Fruit fly (Drosophila melanogaster) whole organism, embryonic: ENCODE measurements around the gene CG32428.

Experiments used
- Aef1 ChIP-seq: fragments of 200-800 bp; sonication (Bioruptor generic); IDR thresholded peaks from 3 replicates; pipeline ENCODE4 v1.3.6; 2022; ENCODE audit warnings: missing biosample characterization, missing genetic modification characterization
- Atf6 ChIP-seq: fragments of 200-800 bp; sonication (Bioruptor generic); IDR thresholded peaks from 2 replicates; pipeline ENCODE4 v1.3.6; 2022; ENCODE audit warnings: missing biosample characterization, missing genetic modification characterization
- C15 ChIP-seq: fragments of 200-800 bp; sonication (Bioruptor generic); IDR thresholded peaks from 3 replicates; pipeline ENCODE4 v1.3.6; 2022; ENCODE audit warnings: missing biosample characterization, missing genetic modification characterization
- CG11398 ChIP-seq: fragments of 200-800 bp; sonication (Bioruptor generic); optimal IDR thresholded peaks from 2 replicates; lab custom pipeline; 2016; ENCODE audit warnings: missing biosample characterization, missing genetic modification characterization
- CG12219 ChIP-seq: fragments of 200-800 bp; sonication (Bioruptor generic); optimal IDR thresholded peaks from 3 replicates; lab custom pipeline; 2018; ENCODE audit warnings: missing biosample characterization, mild to moderate bottlenecking, missing genetic modification characterization
- CG13296 ChIP-seq: fragments of 200-800 bp; sonication (Bioruptor generic); optimal IDR thresholded peaks from 3 replicates; lab custom pipeline; 2018; ENCODE audit warnings: missing biosample characterization, mild to moderate bottlenecking, missing genetic modification characterization
- CG13624 ChIP-seq: fragments of 200-800 bp; sonication (Bioruptor generic); optimal IDR thresholded peaks from 2 replicates; lab custom pipeline; 2016; ENCODE audit warnings: missing biosample characterization, missing genetic modification characterization
- CG14860 ChIP-seq: fragments of 200-800 bp; sonication (Bioruptor generic); IDR thresholded peaks from 3 replicates; pipeline ENCODE4 v1.3.6; 2022; ENCODE audit warnings: missing biosample characterization, missing genetic modification characterization; ENCODE audit not compliant: partially characterized antibody
- CG18262 ChIP-seq: fragments of 200-800 bp; optimal IDR thresholded peaks from 3 replicates; lab custom pipeline; 2019; ENCODE audit warnings: missing biosample characterization, mild to moderate bottlenecking, missing genetic modification characterization, moderate library complexity
- CG2889 ChIP-seq: fragments of 200-800 bp; sonication (Bioruptor generic); IDR thresholded peaks from 3 replicates; pipeline ENCODE4 v1.3.6; 2022; ENCODE audit warnings: missing biosample characterization, missing genetic modification characterization
- CG30403 ChIP-seq: fragments of 200-800 bp; sonication (Bioruptor generic); optimal IDR thresholded peaks from 3 replicates; lab custom pipeline; 2016; ENCODE audit warnings: missing biosample characterization, missing genetic modification characterization
- CG4820 ChIP-seq: fragments of 200-800 bp; sonication (Bioruptor generic); optimal IDR thresholded peaks from 3 replicates; lab custom pipeline; 2016; ENCODE audit warnings: missing biosample characterization, missing genetic modification characterization
- CG5245 ChIP-seq: fragments of 200-800 bp; sonication (Bioruptor generic); optimal IDR thresholded peaks from 3 replicates; lab custom pipeline; 2016; ENCODE audit warnings: missing biosample characterization, missing genetic modification characterization
- CG9609 ChIP-seq: fragments of 200-800 bp; sonication (Bioruptor generic); optimal IDR thresholded peaks from 3 replicates; lab custom pipeline; 2016; ENCODE audit warnings: missing biosample characterization, missing genetic modification characterization
- CHES-1-like ChIP-seq: fragments of 200-800 bp; sonication (Bioruptor generic); optimal IDR thresholded peaks from 2 replicates; lab custom pipeline; 2016; ENCODE audit warnings: missing biosample characterization, missing genetic modification characterization
- CTCF ChIP-seq: fragments of 200-800 bp; sonication (Bioruptor generic); optimal IDR thresholded peaks from 2 replicates; lab custom pipeline; 2017; ENCODE audit warnings: missing biosample characterization, mild to moderate bottlenecking, missing genetic modification characterization, moderate library complexity
- Camta ChIP-seq: fragments of 200-800 bp; sonication (Bioruptor generic); optimal IDR thresholded peaks from 2 replicates; lab custom pipeline; 2016; ENCODE audit warnings: missing biosample characterization, missing genetic modification characterization
- CoRest ChIP-seq: fragments of 200-800 bp; sonication (Bioruptor generic); optimal IDR thresholded peaks from 3 replicates; lab custom pipeline; 2018; ENCODE audit warnings: missing biosample characterization, mild to moderate bottlenecking, missing genetic modification characterization, moderate library complexity
- D19B ChIP-seq: fragments of 200-800 bp; sonication (Bioruptor generic); optimal IDR thresholded peaks from 2 replicates; lab custom pipeline; 2017; ENCODE audit warnings: missing biosample characterization, mild to moderate bottlenecking, missing genetic modification characterization
- Dll ChIP-seq: fragments of 200-800 bp; sonication (Bioruptor generic); IDR thresholded peaks from 4 replicates; pipeline ENCODE4 v1.3.6; 2022; ENCODE audit warnings: missing biosample characterization, missing genetic modification characterization; ENCODE audit not compliant: partially characterized antibody
- Doc3 ChIP-seq: fragments of 200-800 bp; sonication (Bioruptor generic); IDR thresholded peaks from 3 replicates; pipeline ENCODE4 v1.3.6; 2022; ENCODE audit warnings: missing biosample characterization, missing genetic modification characterization; ENCODE audit not compliant: partially characterized antibody
- Hmr ChIP-seq: fragments of 200-800 bp; sonication (Bioruptor generic); optimal IDR thresholded peaks from 3 replicates; lab custom pipeline; 2017; ENCODE audit warnings: mild to moderate bottlenecking, missing biosample characterization, missing genetic modification reagents, missing genetic modification characterization
- MBD-R2 ChIP-seq: fragments of 200-800 bp; sonication (Bioruptor generic); IDR thresholded peaks from 2 replicates; pipeline ENCODE4 v1.3.6; 2022; ENCODE audit warnings: missing biosample characterization, missing genetic modification characterization
- Myb ChIP-seq: fragments of 200-800 bp; sonication (Bioruptor generic); optimal IDR thresholded peaks from 2 replicates; lab custom pipeline; 2016; ENCODE audit warnings: missing biosample characterization, missing genetic modification characterization
- Nf-YA ChIP-seq: fragments of 200-800 bp; sonication (Bioruptor generic); IDR thresholded peaks from 2 replicates; pipeline ENCODE4 v1.3.6; 2022; ENCODE audit warnings: missing biosample characterization, missing genetic modification characterization
- Rx ChIP-seq: fragments of 200-800 bp; sonication (Bioruptor generic); IDR thresholded peaks from 2 replicates; pipeline ENCODE4 v1.3.6; 2022; ENCODE audit warnings: missing biosample characterization, missing genetic modification characterization
- Sox102F ChIP-seq: fragments of 200-800 bp; sonication (Bioruptor generic); optimal IDR thresholded peaks from 2 replicates; lab custom pipeline; 2018; ENCODE audit warnings: missing biosample characterization, mild to moderate bottlenecking, missing genetic modification characterization, moderate library complexity
- abd-A ChIP-seq: fragments of 200-800 bp; sonication (Bioruptor generic); optimal IDR thresholded peaks from 3 replicates; lab custom pipeline; 2019; ENCODE audit warnings: missing biosample characterization, mild to moderate bottlenecking, missing genetic modification characterization, moderate library complexity
- bcd ChIP-seq: fragments of 200-800 bp; sonication (Bioruptor generic); optimal IDR thresholded peaks from 2 replicates; lab custom pipeline; 2017; ENCODE audit warnings: missing biosample characterization, mild to moderate bottlenecking, missing genetic modification characterization
- cad ChIP-seq: fragments of >200 bp; optimal IDR thresholded peaks from 2 replicates; lab custom pipeline; 2017; ENCODE audit warnings: missing biosample characterization, missing genetic modification characterization
- cg ChIP-seq: fragments of 200-800 bp; sonication (Bioruptor generic); optimal IDR thresholded peaks from 3 replicates; lab custom pipeline; 2019; ENCODE audit warnings: missing biosample characterization, mild to moderate bottlenecking, missing genetic modification characterization, moderate library complexity
- chinmo ChIP-seq: fragments of 200-800 bp; sonication (Bioruptor generic); IDR thresholded peaks from 4 replicates; pipeline ENCODE4 v1.3.6; 2022; ENCODE audit warnings: missing biosample characterization, missing genetic modification characterization; ENCODE audit not compliant: partially characterized antibody
- corto ChIP-seq: fragments of 200-800 bp; sonication (Bioruptor generic); optimal IDR thresholded peaks from 2 replicates; lab custom pipeline; 2016; ENCODE audit warnings: missing biosample characterization, mild to moderate bottlenecking, missing genetic modification characterization, moderate library complexity
- dmrt11E ChIP-seq: fragments of 200-800 bp; sonication (Bioruptor generic); optimal IDR thresholded peaks from 3 replicates; lab custom pipeline; 2018; ENCODE audit warnings: missing biosample characterization, mild to moderate bottlenecking, missing genetic modification characterization, moderate library complexity
- dpn ChIP-seq, 2 experiments: fragments of 200-800 bp; sonication (Bioruptor generic); optimal IDR thresholded peaks; 3 replicates each; lab custom pipeline; 2016; ENCODE audit warnings: missing biosample characterization in 2 of 2, missing genetic modification characterization in 2 of 2
- ftz-f1 ChIP-seq: fragments of 200-800 bp; sonication (Bioruptor generic); optimal IDR thresholded peaks from 2 replicates; lab custom pipeline; 2016; ENCODE audit warnings: missing biosample characterization, missing genetic modification characterization
- gcm ChIP-seq: fragments of 200-800 bp; sonication (Bioruptor generic); optimal IDR thresholded peaks from 2 replicates; lab custom pipeline; 2019; ENCODE audit warnings: missing biosample characterization, mild to moderate bottlenecking, missing genetic modification characterization, moderate library complexity
- gem ChIP-seq: fragments of 200-800 bp; sonication (Bioruptor generic); optimal IDR thresholded peaks from 2 replicates; lab custom pipeline; 2019; ENCODE audit warnings: missing biosample characterization, mild to moderate bottlenecking, missing genetic modification characterization, moderate library complexity
- gfzf ChIP-seq: fragments of 200-800 bp; sonication (Bioruptor generic); optimal IDR thresholded peaks from 2 replicates; lab custom pipeline; 2016; ENCODE audit warnings: missing biosample characterization, mild to moderate bottlenecking, missing genetic modification characterization, moderate library complexity
- gsb ChIP-seq: fragments of 200-800 bp; sonication (Bioruptor generic); IDR thresholded peaks from 2 replicates; pipeline ENCODE4 v1.3.6; 2022; ENCODE audit warnings: missing biosample characterization, missing genetic modification characterization
- hbn ChIP-seq: fragments of 200-800 bp; sonication (Bioruptor generic); IDR thresholded peaks from 2 replicates; pipeline ENCODE4 v1.3.6; 2022; ENCODE audit warnings: missing biosample characterization, missing genetic modification characterization; ENCODE audit not compliant: partially characterized antibody
- lmd ChIP-seq: fragments of 200-800 bp; sonication (Bioruptor generic); IDR thresholded peaks from 2 replicates; pipeline ENCODE4 v1.3.6; 2022; ENCODE audit warnings: missing biosample characterization, missing genetic modification characterization
- luna ChIP-seq: fragments of 200-800 bp; sonication (Bioruptor generic); optimal IDR thresholded peaks from 2 replicates; lab custom pipeline; 2016; ENCODE audit warnings: missing biosample characterization, missing genetic modification characterization
- odd ChIP-seq: fragments of 200-800 bp; sonication (Bioruptor generic); optimal IDR thresholded peaks from 2 replicates; lab custom pipeline; 2017; ENCODE audit warnings: missing biosample characterization, mild to moderate bottlenecking, missing genetic modification characterization
- pho ChIP-seq: fragments of 200-800 bp; sonication (Bioruptor generic); optimal IDR thresholded peaks from 2 replicates; lab custom pipeline; 2016; ENCODE audit warnings: missing biosample characterization, missing genetic modification characterization
- seq ChIP-seq: fragments of 200-800 bp; sonication (Bioruptor generic); IDR thresholded peaks from 2 replicates; pipeline ENCODE4 v1.3.6; 2022; ENCODE audit warnings: missing biosample characterization, missing genetic modification characterization
- sim ChIP-seq: fragments of 200-800 bp; sonication (Bioruptor generic); IDR thresholded peaks from 2 replicates; pipeline ENCODE4 v1.3.6; 2022; ENCODE audit warnings: missing biosample characterization, missing genetic modification characterization
- sima ChIP-seq: fragments of 200-800 bp; sonication (Bioruptor generic); optimal IDR thresholded peaks from 2 replicates; lab custom pipeline; 2016; ENCODE audit warnings: missing biosample characterization, missing genetic modification characterization
- sqz ChIP-seq: fragments of 200-800 bp; sonication (Bioruptor generic); optimal IDR thresholded peaks from 3 replicates; lab custom pipeline; 2018; ENCODE audit warnings: missing biosample characterization, mild to moderate bottlenecking, missing genetic modification characterization

Gene CG32428

dm6 chr3L:20493417-20494261 lies 20.1 kb upstream of the CG32428 start (continued):
- TF ChIP-seq Atf6 (GFP tag; lab: Robert Waterston, UW) (peak; percentile 88), odd (GFP tag; lab: Kevin White, UChicago) (peak; percentile 27), sim (0 out of 2 replicates have a peak, but pooled peaks have one; percentile 44), seq (GFP tag; lab: Robert Waterston, UW) (peak; percentile 66), CG13296 (GFP tag; lab: Kevin White, UChicago) (peak; percentile 70), dpn (GFP tag; optimal IDR thresholded peaks at IDR 0.05; lab: Kevin White, UChicago) (peak; percentile 2 to 58), Sox102F (GFP tag; lab: Kevin White, UChicago) (peak; percentile 83), hbn (GFP tag; lab: Robert Waterston, UW) (no peak), Rx (GFP tag; lab: Robert Waterston, UW) (no peak), CG18262 (tag; lab: Kevin White, UChicago) (peak; percentile 77), luna (GFP tag; lab: Kevin White, UChicago) (peak; percentile 14), Nf-YA (GFP tag; lab: Robert Waterston, UW) (peak; percentile 71), CG14860 (no peak), bcd (peak; percentile 69), cg (GFP tag; lab: Kevin White, UChicago) (peak; percentile 29), CG30403 (peak; percentile 84), sima (GFP tag; lab: Kevin White, UChicago) (no peak), Myb (GFP tag; lab: Kevin White, UChicago) (peak; percentile 12), CG5245 (peak; percentile 18), CG2889 (GFP tag; lab: Robert Waterston, UW) (no peak), cad (no peak), dmrt11E (tag; lab: Kevin White, UChicago) (no peak), CTCF (peak; percentile 40), ftz-f1 (GFP tag; lab: Kevin White, UChicago) (no peak), abd-A (tag; lab: Kevin White, UChicago) (no peak), gcm (GFP tag; lab: Kevin White, UChicago) (peak; percentile 52), CG4820 (GFP tag; lab: Kevin White, UChicago) (peak; percentile 44), sqz (no peak), chinmo (GFP tag; lab: Robert Waterston, UW) (0 out of 4 replicates have a peak, but pooled peaks have one; percentile 30), gem (peak; percentile 88), CHES-1-like (GFP tag; lab: Kevin White, UChicago) (peak; percentile 40), Dll (GFP tag; lab: Robert Waterston, UW) (peak; percentile 55; the same call in 1 of the 4 replicates), CG9609 (GFP tag; lab: Kevin White, UChicago) (peak; percentile 19), gfzf (GFP tag; lab: Kevin White, UChicago) (no peak), CG11398 (GFP tag; lab: Kevin White, UChicago) (no peak), pho (GFP tag; lab: Kevin White, UChicago) (peak; percentile 51), CG12219 (peak; percentile 23), D19B (GFP tag; lab: Kevin White, UChicago) (peak; percentile 23), CoRest (tag; lab: Kevin White, UChicago) (peak; percentile 73), Hmr (GFP tag; lab: Kevin White, UChicago) (peak; percentile 85), gsb (GFP tag; lab: Robert Waterston, UW) (0 out of 2 replicates have a peak, but pooled peaks have one; percentile 41), lmd (GFP tag; lab: Robert Waterston, UW) (peak; percentile 79), CG13624 (GFP tag; lab: Kevin White, UChicago) (peak; percentile 51), Doc3 (no peak), MBD-R2 (peak; percentile 7; the same call in 1 of the 2 replicates), Camta (GFP tag; lab: Kevin White, UChicago) (peak; percentile 43), Aef1 (peak; percentile 72), corto (GFP tag; lab: Kevin White, UChicago) (peak; percentile 59), C15 (GFP tag; lab: Robert Waterston, UW) (0 out of 3 replicates have a peak, but pooled peaks have one; percentile 39)
